Fruit fly (Drosophila melanogaster) whole organism, wandering third instar larva: Measurements from ENCODE around the gene LeuRS-m.

ENCODE experiments used
- Abd-B ChIP-seq: fragments of >200 bp; optimal IDR thresholded peaks from 2 replicates; lab custom pipeline; 2017; ENCODE audit warnings: missing biosample characterization, missing genetic modification characterization
- CG9705 ChIP-seq: fragments of 200-800 bp; sonication (Bioruptor generic); optimal IDR thresholded peaks from 2 replicates; lab custom pipeline; 2018; ENCODE audit warnings: missing biosample characterization, mild to moderate bottlenecking, missing genetic modification characterization
- CrebA ChIP-seq: fragments of 200-800 bp; sonication (Bioruptor generic); optimal IDR thresholded peaks from 2 replicates; lab custom pipeline; 2016; ENCODE audit warnings: missing biosample characterization, mild to moderate bottlenecking, missing genetic modification characterization, borderline replicate concordance
- Dfd ChIP-seq: fragments of >200 bp; optimal IDR thresholded peaks from 2 replicates; lab custom pipeline; 2017; ENCODE audit warnings: missing biosample characterization, missing genetic modification characterization
- Dif ChIP-seq: fragments of 200-275, 200-300 bp; sonication (Bioruptor generic); optimal IDR thresholded peaks from 2 replicates; lab custom pipeline; 2018; ENCODE audit warnings: missing biosample characterization, missing genetic modification characterization; ENCODE audit not compliant: partially characterized antibody
- GATAd ChIP-seq: sonication (Bioruptor generic); optimal IDR thresholded peaks from 2 replicates; lab custom pipeline; 2016; ENCODE audit warnings: missing biosample characterization, missing genetic modification characterization
- HLH106 ChIP-seq: fragments of 200-800 bp; optimal IDR thresholded peaks from 3 replicates; lab custom pipeline; 2019; ENCODE audit warnings: missing biosample characterization, mild to moderate bottlenecking, missing genetic modification characterization, moderate library complexity
- Hr78 ChIP-seq: fragments of >200 bp; optimal IDR thresholded peaks from 2 replicates; lab custom pipeline; 2017; ENCODE audit warnings: missing biosample characterization, missing genetic modification characterization
- Hr83 ChIP-seq: fragments of 200-300 bp; sonication (Bioruptor generic); optimal IDR thresholded peaks from 2 replicates; lab custom pipeline; 2016; ENCODE audit warnings: missing biosample characterization, mild to moderate bottlenecking, missing genetic modification characterization, moderate library complexity; ENCODE audit not compliant: poor library complexity, severe bottlenecking
- Jra ChIP-seq: sonication (Bioruptor generic); optimal IDR thresholded peaks from 2 replicates; lab custom pipeline; 2016; ENCODE audit warnings: missing biosample characterization, missing genetic modification characterization
- Mio ChIP-seq: sonication (Bioruptor generic); optimal IDR thresholded peaks from 2 replicates; lab custom pipeline; 2016; ENCODE audit warnings: missing biosample characterization, missing genetic modification characterization
- N ChIP-seq: fragments of >200 bp; optimal IDR thresholded peaks from 2 replicates; lab custom pipeline; 2018; ENCODE audit warnings: missing biosample characterization, missing external identifiers, missing genetic modification characterization
- OdsH ChIP-seq: fragments of 200-800 bp; sonication (Bioruptor generic); optimal IDR thresholded peaks from 2 replicates; lab custom pipeline; 2016; ENCODE audit warnings: missing biosample characterization, mild to moderate bottlenecking, missing genetic modification characterization
- Rel ChIP-seq, 2 experiments: fragments of 200-800 bp; sonication (Bioruptor generic) in 1 of 2; optimal IDR thresholded peaks; 2 replicates in 1 of 2; 3 replicates in 1 of 2; lab custom pipeline; 2016 to 2019; ENCODE audit warnings: mild to moderate bottlenecking in 2 of 2, missing biosample characterization in 2 of 2, missing genetic modification characterization in 2 of 2, moderate library complexity in 1 of 2
- Sp1 ChIP-seq: fragments of 200-800 bp; sonication (Bioruptor generic); optimal IDR thresholded peaks from 3 replicates; lab custom pipeline; 2019; ENCODE audit warnings: missing biosample characterization, mild to moderate bottlenecking, missing genetic modification characterization, moderate library complexity
- Vsx2 ChIP-seq: fragments of 200-300, 225-300 bp; sonication (Bioruptor generic); optimal IDR thresholded peaks from 2 replicates; lab custom pipeline; 2018; ENCODE audit warnings: missing biosample characterization, missing genetic modification characterization; ENCODE audit not compliant: partially characterized antibody
- brk ChIP-seq: fragments of 200-800 bp; sonication (Bioruptor generic); optimal IDR thresholded peaks from 2 replicates; lab custom pipeline; 2016; ENCODE audit warnings: missing biosample characterization, mild to moderate bottlenecking, missing genetic modification characterization
- dl ChIP-seq, 2 experiments: fragments of 175-275, 200-275 bp in 1 of 2; fragments of 200-275 bp in 1 of 2; sonication (Bioruptor generic); optimal IDR thresholded peaks; lab custom pipeline; 2018; ENCODE audit warnings: mild to moderate bottlenecking in 2 of 2, missing biosample characterization in 2 of 2, missing genetic modification characterization in 2 of 2, moderate library complexity in 2 of 2; ENCODE audit not compliant: partially characterized antibody in 2 of 2, insufficient read depth in 1 of 2
- dmrt93B ChIP-seq: fragments of 200-800 bp; sonication (Bioruptor generic); optimal IDR thresholded peaks from 2 replicates; lab custom pipeline; 2018; ENCODE audit warnings: missing biosample characterization, mild to moderate bottlenecking, missing genetic modification characterization
- dsf ChIP-seq: sonication (Bioruptor generic); optimal IDR thresholded peaks from 2 replicates; lab custom pipeline; 2016; ENCODE audit warnings: missing biosample characterization, missing genetic modification characterization, borderline replicate concordance
- ey ChIP-seq: fragments of 200-800 bp; sonication (Bioruptor generic); optimal IDR thresholded peaks from 2 replicates; lab custom pipeline; 2016; ENCODE audit warnings: missing biosample characterization, missing genetic modification characterization
- foxo ChIP-seq, 2 experiments: fragments of 200-800 bp; sonication (Bioruptor generic); optimal IDR thresholded peaks; 2 replicates in 1 of 2; 3 replicates in 1 of 2; lab custom pipeline; 2016 to 2017; ENCODE audit warnings: missing biosample characterization in 2 of 2, missing genetic modification characterization in 2 of 2
- fru ChIP-seq: fragments of 200-800 bp; sonication (Bioruptor generic); optimal IDR thresholded peaks from 3 replicates; lab custom pipeline; 2016; ENCODE audit warnings: missing biosample characterization, mild to moderate bottlenecking, missing genetic modification characterization
- h ChIP-seq: fragments of 200-800 bp; sonication (Bioruptor generic); optimal IDR thresholded peaks from 3 replicates; lab custom pipeline; 2016; ENCODE audit warnings: missing biosample characterization, mild to moderate bottlenecking, missing genetic modification characterization
- jim ChIP-seq: fragments of 175-275, 200-325 bp; sonication (Bioruptor generic); optimal IDR thresholded peaks from 2 replicates; lab custom pipeline; 2016; ENCODE audit warnings: missing biosample characterization, mild to moderate bottlenecking, missing genetic modification characterization
- lola ChIP-seq: fragments of >200 bp; optimal IDR thresholded peaks from 2 replicates; lab custom pipeline; 2017; ENCODE audit warnings: missing biosample characterization, missing genetic modification characterization
- pan ChIP-seq: fragments of >200 bp; optimal IDR thresholded peaks from 2 replicates; lab custom pipeline; 2017
- psq ChIP-seq: fragments of 200-800 bp; sonication (Bioruptor generic); optimal IDR thresholded peaks from 3 replicates; lab custom pipeline; 2017; ENCODE audit warnings: missing biosample characterization, mild to moderate bottlenecking, missing genetic modification characterization, moderate library complexity
- sage ChIP-seq: fragments of 200-800 bp; sonication (Bioruptor generic); optimal IDR thresholded peaks from 2 replicates; lab custom pipeline; 2016; ENCODE audit warnings: missing biosample characterization, mild to moderate bottlenecking, missing genetic modification characterization
- sv ChIP-seq: fragments of 200-800 bp; sonication (Bioruptor generic); optimal IDR thresholded peaks from 3 replicates; lab custom pipeline; 2016; ENCODE audit warnings: missing biosample characterization, missing genetic modification characterization
- usp ChIP-seq: fragments of >200 bp; optimal IDR thresholded peaks from 2 replicates; lab custom pipeline; 2017; ENCODE audit warnings: missing biosample characterization, missing genetic modification characterization
- woc ChIP-seq: sonication (Bioruptor generic); optimal IDR thresholded peaks from 2 replicates; lab custom pipeline; 2016; ENCODE audit warnings: missing biosample characterization, mild to moderate bottlenecking, missing genetic modification characterization

Gene LeuRS-m

dm6 chr3L:4842710-4843109, 17.1 kb downstream of the LeuRS-m start:
- TF ChIP-seq Vsx2: no peak
- no peak for TF ChIP-seq Hr83 (GFP tag; lab: Kevin White, UChicago)
- TF ChIP-seq Sp1 (GFP tag; lab: Kevin White, UChicago): no peak
- TF ChIP-seq Hr78: no peak
- TF ChIP-seq dsf (GFP tag; lab: Kevin White, UChicago): no peak
- no peak for TF ChIP-seq ey
- no peak for TF ChIP-seq Abd-B (GFP tag; lab: Kevin White, UChicago)
- TF ChIP-seq N (GFP tag; lab: Kevin White, UChicago): no peak
- no peak for TF ChIP-seq Jra
- no peak for TF ChIP-seq GATAd (GFP tag; lab: Kevin White, UChicago)
- no peak for TF ChIP-seq usp
- no peak for TF ChIP-seq foxo (GFP tag; optimal IDR thresholded peaks at IDR 0.05; lab: Kevin White, UChicago)
- no peak for TF ChIP-seq dmrt93B (GFP tag; lab: Kevin White, UChicago)
- TF ChIP-seq Dif (GFP tag; lab: Kevin White, UChicago): no peak
- TF ChIP-seq sage: no peak
- TF ChIP-seq jim: no peak
- no peak for TF ChIP-seq brk (GFP tag; lab: Kevin White, UChicago)
- TF ChIP-seq sv: no peak
- TF ChIP-seq Mio (GFP tag; lab: Kevin White, UChicago): no peak

- TF ChIP-seq Dfd (GFP tag; lab: Kevin White, UChicago) (no peak), jim (no peak), Rel (GFP tag; optimal IDR thresholded peaks at IDR 0.05; lab: Kevin White, UChicago) (no peak), Rel (tag; optimal IDR thresholded peaks at IDR 0.05; lab: Kevin White, UChicago) (no peak), Vsx2 (no peak), CG9705 (GFP tag; lab: Kevin White, UChicago) (no peak), woc (no peak)
Observed at dm6 chr3L:4843428-4843827, 17.8 kb downstream of the LeuRS-m start.

dm6 chr3L:4844792-4845191, 19.1 kb downstream of the LeuRS-m start:
- no peak for TF ChIP-seq dsf (GFP tag; lab: Kevin White, UChicago)
- no peak for TF ChIP-seq jim
- TF ChIP-seq, all 38 proteins: peak for 0

dm6 chr3L:4848066-4848465, 22.4 kb downstream of the LeuRS-m start:
- TF ChIP-seq Abd-B (GFP tag; lab: Kevin White, UChicago): no peak
- no peak for TF ChIP-seq woc
- TF ChIP-seq jim: no peak
- TF ChIP-seq Sp1 (GFP tag; lab: Kevin White, UChicago): no peak
- TF ChIP-seq Dfd (GFP tag; lab: Kevin White, UChicago): no peak
- no peak for TF ChIP-seq GATAd (GFP tag; lab: Kevin White, UChicago)
- no peak for TF ChIP-seq fru (GFP tag; lab: Kevin White, UChicago)
- no peak for TF ChIP-seq dsf (GFP tag; lab: Kevin White, UChicago)
- TF ChIP-seq usp: no peak
- TF ChIP-seq CrebA (GFP tag; lab: Kevin White, UChicago): no peak
- TF ChIP-seq sage: no peak
- TF ChIP-seq CG9705 (GFP tag; lab: Kevin White, UChicago): no peak

dm6 chr3L:4852411-4853050, 26.9 kb downstream of the LeuRS-m start, which contains the start of gene CG32237:
TSS of gene CG32237 (minus strand) at chr3L:4852461.
- TF ChIP-seq N (GFP tag; lab: Kevin White, UChicago): no peak
- no peak for TF ChIP-seq dsf (GFP tag; lab: Kevin White, UChicago)
- no peak for TF ChIP-seq Sp1 (GFP tag; lab: Kevin White, UChicago)
- no peak for TF ChIP-seq psq (GFP tag; lab: Kevin White, UChicago)
- TF ChIP-seq OdsH (GFP tag; lab: Kevin White, UChicago): no peak
- TF ChIP-seq Hr83 (GFP tag; lab: Kevin White, UChicago): no peak
- TF ChIP-seq fru (GFP tag; lab: Kevin White, UChicago): no peak

- no peak for TF ChIP-seq pan
- no peak for TF ChIP-seq N (GFP tag; lab: Kevin White, UChicago)
- no peak for TF ChIP-seq sv
- TF ChIP-seq dl (GFP tag; optimal IDR thresholded peaks at IDR 0.05; lab: Kevin White, UChicago; ENCODE audit: insufficient read depth in 1 of 2, partially characterized antibody in 2 of 2): no peak
- no peak for TF ChIP-seq lola
- TF ChIP-seq brk (GFP tag; lab: Kevin White, UChicago): no peak
- no peak for TF ChIP-seq CG9705 (GFP tag; lab: Kevin White, UChicago)
- TF ChIP-seq Rel (GFP tag; optimal IDR thresholded peaks at IDR 0.05; lab: Kevin White, UChicago): no peak
- TF ChIP-seq Rel (tag; optimal IDR thresholded peaks at IDR 0.05; lab: Kevin White, UChicago): no peak
- TF ChIP-seq HLH106 (tag; lab: Kevin White, UChicago): no peak
- no peak for TF ChIP-seq h (GFP tag; lab: Kevin White, UChicago)
- no peak for TF ChIP-seq fru (GFP tag; lab: Kevin White, UChicago)
- TF ChIP-seq Hr83 (GFP tag; lab: Kevin White, UChicago): no peak
Observed at dm6 chr3L:4853070-4853469, 27.4 kb downstream of the LeuRS-m start.
